Fruit fly (Drosophila melanogaster) whole organism: Measurements from ENCODE around the gene sim.

ENCODE experiments used
- CG8478 ChIP-seq: fragments of >200 bp; optimal IDR thresholded peaks from 2 replicates; lab custom pipeline; 2018; ENCODE audit warnings: inconsistent platforms
- Dll ChIP-seq: fragments of >200 bp; optimal IDR thresholded peaks from 2 replicates; lab custom pipeline; 2017
- EcR ChIP-seq, 2 experiments: fragments of >200 bp; optimal IDR thresholded peaks; 2 replicates each; lab custom pipeline; 2017; ENCODE audit warnings: missing biosample characterization in 2 of 2, missing genetic modification characterization in 2 of 2, missing genetic modification reagents in 2 of 2
- pan ChIP-seq: fragments of >200 bp; optimal IDR thresholded peaks from 2 replicates; lab custom pipeline; 2017
- psq ChIP-seq: fragments of >200 bp; optimal IDR thresholded peaks from 2 replicates; lab custom pipeline; 2017
- usp ChIP-seq: fragments of >200 bp; optimal IDR thresholded peaks from 2 replicates; lab custom pipeline; 2017; ENCODE audit warnings: missing biosample characterization, missing genetic modification characterization, mixed read lengths

DNA sequence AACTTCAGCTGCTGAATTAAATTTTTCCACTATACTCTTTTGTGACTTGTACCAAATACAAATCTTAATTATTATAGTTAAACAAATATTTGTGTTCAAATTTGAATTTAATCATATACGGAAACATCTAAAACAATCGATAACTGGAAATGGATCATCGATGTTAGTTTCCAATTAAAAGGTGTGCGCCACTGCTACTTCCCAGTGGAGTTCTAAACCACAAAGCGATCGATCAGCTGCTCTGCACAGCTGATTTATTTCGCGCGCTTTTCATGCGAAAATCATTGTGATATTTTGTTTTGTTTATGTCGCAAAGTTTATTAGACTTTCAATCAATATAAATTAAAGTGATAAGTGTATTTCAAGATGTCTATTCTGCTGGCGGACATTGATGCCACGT, 30.8 kb downstream of the sim start, which contains the start of gene timeout:
- no peak for TF ChIP-seq psq (lab: Kevin White, UChicago)
- no peak for TF ChIP-seq CG8478 (lab: Kevin White, UChicago)
- TF ChIP-seq EcR (GFP tag; optimal IDR thresholded peaks at IDR 0.05; lab: Kevin White, UChicago) = no peak
- no peak for TF ChIP-seq pan
- no peak for TF ChIP-seq usp
- TF ChIP-seq Dll = no peak
